Fruit fly (Drosophila melanogaster) whole organism, embryonic: Measurements from ENCODE around the gene Dad1.
A peak's percentile ranks its signal among the peaks of the same experiment; 100 is the strongest.

ENCODE experiments used
- Atf3 ChIP-seq: fragments of 200-800 bp; sonication (Bioruptor generic); optimal IDR thresholded peaks from 3 replicates; lab custom pipeline; 2016; ENCODE audit warnings: missing biosample characterization, missing genetic modification characterization
- Bteb2 ChIP-seq: fragments of 200-800 bp; sonication (Bioruptor generic); optimal IDR thresholded peaks from 2 replicates; lab custom pipeline; 2016; ENCODE audit warnings: missing biosample characterization, missing genetic modification characterization
- CG10959 ChIP-seq: fragments of 200-800 bp; sonication (Bioruptor generic); IDR thresholded peaks from 2 replicates; pipeline ENCODE4 v1.3.6; 2022; ENCODE audit warnings: missing biosample characterization, missing genetic modification characterization
- CG11456 ChIP-seq: fragments of 200-800 bp; sonication (Bioruptor generic); IDR thresholded peaks from 3 replicates; pipeline ENCODE4 v1.3.6; 2022; ENCODE audit warnings: missing biosample characterization, missing genetic modification characterization
- CG11560 ChIP-seq: fragments of 200-800 bp; sonication (Bioruptor generic); IDR thresholded peaks from 3 replicates; pipeline ENCODE4 v1.3.6; 2022; ENCODE audit warnings: missing biosample characterization, missing genetic modification characterization
- CG14710 ChIP-seq: fragments of 200-800 bp; sonication (Bioruptor generic); optimal IDR thresholded peaks from 3 replicates; lab custom pipeline; 2019; ENCODE audit warnings: missing biosample characterization, mild to moderate bottlenecking, missing genetic modification characterization, moderate library complexity
- CG15269 ChIP-seq: fragments of 200-800 bp; sonication (Bioruptor generic); optimal IDR thresholded peaks from 2 replicates; lab custom pipeline; 2018; ENCODE audit warnings: missing biosample characterization, mild to moderate bottlenecking, missing genetic modification characterization, moderate library complexity
- CG1603 ChIP-seq: fragments of 200-800 bp; sonication (Bioruptor generic); optimal IDR thresholded peaks from 2 replicates; lab custom pipeline; 2019; ENCODE audit warnings: missing biosample characterization, mild to moderate bottlenecking, missing genetic modification characterization, moderate library complexity
- CG1647 ChIP-seq: fragments of 200-800 bp; sonication (Bioruptor generic); optimal IDR thresholded peaks from 3 replicates; lab custom pipeline; 2016; ENCODE audit warnings: missing biosample characterization, missing genetic modification characterization
- CG16779 ChIP-seq: fragments of 200-800 bp; sonication (Bioruptor generic); IDR thresholded peaks from 2 replicates; pipeline ENCODE4 v1.3.6; 2022; ENCODE audit warnings: missing biosample characterization, missing genetic modification characterization
- CG17359 ChIP-seq: fragments of 200-800 bp; sonication (Bioruptor generic); optimal IDR thresholded peaks from 3 replicates; lab custom pipeline; 2018; ENCODE audit warnings: missing biosample characterization, mild to moderate bottlenecking, missing genetic modification characterization, moderate library complexity
- CG18262 ChIP-seq: fragments of 200-800 bp; optimal IDR thresholded peaks from 3 replicates; lab custom pipeline; 2019; ENCODE audit warnings: missing biosample characterization, mild to moderate bottlenecking, missing genetic modification characterization, moderate library complexity
- CG18476 ChIP-seq: fragments of 200-800 bp; sonication (Bioruptor generic); optimal IDR thresholded peaks from 2 replicates; lab custom pipeline; 2016; ENCODE audit warnings: missing biosample characterization, mild to moderate bottlenecking, missing genetic modification characterization
- CG2875 ChIP-seq: fragments of 200-800 bp; sonication (Bioruptor generic); optimal IDR thresholded peaks from 2 replicates; lab custom pipeline; 2017; ENCODE audit warnings: missing biosample characterization, mild to moderate bottlenecking, missing genetic modification characterization, missing genetic modification reagents
- CG30020 ChIP-seq: fragments of 200-800 bp; optimal IDR thresholded peaks from 2 replicates; lab custom pipeline; 2019; ENCODE audit warnings: missing biosample characterization, mild to moderate bottlenecking, missing genetic modification characterization, moderate library complexity
- CG31224 ChIP-seq: fragments of 200-800 bp; sonication (Bioruptor generic); IDR thresholded peaks from 2 replicates; pipeline ENCODE4 v1.3.6; 2022; ENCODE audit warnings: missing biosample characterization, missing genetic modification characterization
- CG31441 ChIP-seq: fragments of 200-800 bp; sonication (Bioruptor generic); IDR thresholded peaks from 2 replicates; pipeline ENCODE4 v1.3.6; 2022; ENCODE audit warnings: missing biosample characterization, missing genetic modification characterization
- CG3281 ChIP-seq: fragments of 200-800 bp; sonication (Bioruptor generic); optimal IDR thresholded peaks from 3 replicates; lab custom pipeline; 2017; ENCODE audit warnings: missing biosample characterization, mild to moderate bottlenecking, missing genetic modification characterization
- CG3407 ChIP-seq: fragments of 200-800 bp; sonication (Bioruptor generic); optimal IDR thresholded peaks from 2 replicates; lab custom pipeline; 2018; ENCODE audit warnings: missing biosample characterization, mild to moderate bottlenecking, missing genetic modification characterization
- CG4854 ChIP-seq: fragments of 200-800 bp; sonication (Bioruptor generic); optimal IDR thresholded peaks from 2 replicates; lab custom pipeline; 2016; ENCODE audit warnings: missing biosample characterization, missing genetic modification characterization, inconsistent platforms
- CG6175 ChIP-seq: fragments of 200-800 bp; sonication (Bioruptor generic); IDR thresholded peaks from 3 replicates; pipeline ENCODE4 v1.3.6; 2022; ENCODE audit warnings: missing biosample characterization, missing genetic modification characterization
- CG6272 ChIP-seq: fragments of 200-800 bp; sonication (Bioruptor generic); IDR thresholded peaks from 2 replicates; pipeline ENCODE4 v1.3.6; 2022; ENCODE audit warnings: missing biosample characterization, missing genetic modification characterization
- CG6813 ChIP-seq: fragments of 200-800 bp; sonication (Bioruptor generic); optimal IDR thresholded peaks from 2 replicates; lab custom pipeline; 2017; ENCODE audit warnings: missing biosample characterization, missing genetic modification characterization, mild to moderate bottlenecking, moderate library complexity, missing genetic modification reagents
- CG7928 ChIP-seq: fragments of 200-800 bp; sonication (Bioruptor generic); optimal IDR thresholded peaks from 2 replicates; lab custom pipeline; 2017; ENCODE audit warnings: missing biosample characterization, mild to moderate bottlenecking, missing genetic modification characterization
- CG9797 ChIP-seq: fragments of 200-800 bp; sonication (Bioruptor generic); optimal IDR thresholded peaks from 3 replicates; lab custom pipeline; 2018; ENCODE audit warnings: missing biosample characterization, mild to moderate bottlenecking, missing genetic modification characterization
- Camta ChIP-seq: fragments of 200-800 bp; sonication (Bioruptor generic); optimal IDR thresholded peaks from 2 replicates; lab custom pipeline; 2016; ENCODE audit warnings: missing biosample characterization, missing genetic modification characterization
- Dfd ChIP-seq, 2 experiments: fragments of >200 bp; optimal IDR thresholded peaks; 2 replicates each; lab custom pipeline; 2017; ENCODE audit warnings: missing biosample characterization in 2 of 2, missing genetic modification characterization in 2 of 2
- ERR ChIP-seq: fragments of 200-800 bp; sonication (Bioruptor generic); optimal IDR thresholded peaks from 2 replicates; lab custom pipeline; 2016; ENCODE audit warnings: missing biosample characterization, missing genetic modification characterization
- HLH4C ChIP-seq: fragments of 200-800 bp; sonication (Bioruptor generic); IDR thresholded peaks from 3 replicates; pipeline ENCODE4 v1.3.6; 2022; ENCODE audit warnings: missing biosample characterization, missing genetic modification characterization; ENCODE audit not compliant: partially characterized antibody
- Hey ChIP-seq: fragments of 200-800 bp; sonication (Bioruptor generic); optimal IDR thresholded peaks from 3 replicates; lab custom pipeline; 2018; ENCODE audit warnings: missing biosample characterization, mild to moderate bottlenecking, missing genetic modification characterization
- Lhr ChIP-seq: fragments of 200-800 bp; sonication (Bioruptor generic); optimal IDR thresholded peaks from 3 replicates; lab custom pipeline; 2017; ENCODE audit warnings: mild to moderate bottlenecking, missing biosample characterization, missing genetic modification reagents, missing genetic modification characterization
- Meics ChIP-seq: fragments of 200-800 bp; sonication (Bioruptor generic); optimal IDR thresholded peaks from 2 replicates; lab custom pipeline; 2017; ENCODE audit warnings: missing biosample characterization, mild to moderate bottlenecking, missing genetic modification characterization
- Sry-β ChIP-seq: fragments of 200-800 bp; sonication (Bioruptor generic); optimal IDR thresholded peaks from 2 replicates; lab custom pipeline; 2018; ENCODE audit warnings: missing biosample characterization, mild to moderate bottlenecking, missing genetic modification characterization, moderate library complexity
- TFAM ChIP-seq: fragments of 200-800 bp; sonication (Bioruptor generic); optimal IDR thresholded peaks from 2 replicates; lab custom pipeline; 2017; ENCODE audit warnings: missing biosample characterization, missing genetic modification characterization, inconsistent platforms
- Xbp1 ChIP-seq: fragments of 200-800 bp; sonication (Bioruptor generic); optimal IDR thresholded peaks from 3 replicates; lab custom pipeline; 2016; ENCODE audit warnings: missing biosample characterization, mild to moderate bottlenecking, missing genetic modification characterization
- ab ChIP-seq: fragments of 200-800 bp; sonication (Bioruptor generic); optimal IDR thresholded peaks from 2 replicates; lab custom pipeline; 2016; ENCODE audit warnings: missing biosample characterization, missing genetic modification characterization
- ash1 ChIP-seq: fragments of 200-800 bp; sonication (Bioruptor generic); optimal IDR thresholded peaks from 2 replicates; lab custom pipeline; 2018; ENCODE audit warnings: missing biosample characterization, mild to moderate bottlenecking, missing genetic modification characterization
- bowl ChIP-seq: fragments of 200-800 bp; sonication (Bioruptor generic); IDR thresholded peaks from 2 replicates; pipeline ENCODE4 v1.3.6; 2022; ENCODE audit warnings: missing biosample characterization, missing genetic modification characterization
- bsh ChIP-seq, 2 experiments: fragments of 200-800 bp; sonication (Bioruptor generic); optimal IDR thresholded peaks; 2 replicates each; lab custom pipeline; 2017 to 2018; ENCODE audit warnings: mild to moderate bottlenecking in 2 of 2, missing biosample characterization in 2 of 2, missing genetic modification characterization in 2 of 2, moderate library complexity in 1 of 2
- cg ChIP-seq: fragments of 200-800 bp; sonication (Bioruptor generic); optimal IDR thresholded peaks from 3 replicates; lab custom pipeline; 2019; ENCODE audit warnings: missing biosample characterization, mild to moderate bottlenecking, missing genetic modification characterization, moderate library complexity
- dati ChIP-seq: fragments of 200-800 bp; sonication (Bioruptor generic); IDR thresholded peaks from 2 replicates; pipeline ENCODE4 v1.3.6; 2022; ENCODE audit warnings: missing biosample characterization, missing genetic modification characterization
- emc ChIP-seq: fragments of 200-800 bp; sonication (Bioruptor generic); optimal IDR thresholded peaks from 2 replicates; lab custom pipeline; 2016; ENCODE audit warnings: missing biosample characterization, missing genetic modification characterization
- en ChIP-seq: fragments of 200-800 bp; sonication (Bioruptor generic); optimal IDR thresholded peaks from 2 replicates; lab custom pipeline; 2016; ENCODE audit warnings: missing biosample characterization, missing genetic modification characterization
- h ChIP-seq: fragments of >200 bp; optimal IDR thresholded peaks from 2 replicates; lab custom pipeline; 2017
- hb ChIP-seq: fragments of 200-800 bp; sonication (Bioruptor generic); IDR thresholded peaks from 3 replicates; pipeline ENCODE4 v1.3.6; 2022; ENCODE audit warnings: missing biosample characterization, missing genetic modification characterization; ENCODE audit not compliant: partially characterized antibody
- kni ChIP-seq: fragments of 200-800 bp; sonication (Bioruptor generic); optimal IDR thresholded peaks from 3 replicates; lab custom pipeline; 2017; ENCODE audit warnings: mild to moderate bottlenecking, missing biosample characterization, missing genetic modification reagents, missing genetic modification characterization
- nerfin-1 ChIP-seq: fragments of 200-800 bp; sonication (Bioruptor generic); optimal IDR thresholded peaks from 3 replicates; lab custom pipeline; 2019; ENCODE audit warnings: missing biosample characterization, mild to moderate bottlenecking, missing genetic modification characterization, moderate library complexity
- pb ChIP-seq: fragments of 200-800 bp; sonication (Bioruptor generic); optimal IDR thresholded peaks from 3 replicates; lab custom pipeline; 2016; ENCODE audit warnings: missing biosample characterization, missing genetic modification characterization
- pros ChIP-seq: fragments of 200-800 bp; sonication (Bioruptor generic); optimal IDR thresholded peaks from 3 replicates; lab custom pipeline; 2019; ENCODE audit warnings: missing biosample characterization, mild to moderate bottlenecking, missing genetic modification characterization, moderate library complexity
- shn ChIP-seq: fragments of 200-800 bp; sonication (Bioruptor generic); optimal IDR thresholded peaks from 3 replicates; lab custom pipeline; 2016; ENCODE audit warnings: missing biosample characterization, missing genetic modification characterization
- ttk ChIP-seq: fragments of 200-800 bp; sonication (Bioruptor generic); IDR thresholded peaks from 2 replicates; pipeline ENCODE4 v2.1.2; 2022; ENCODE audit warnings: missing biosample characterization, missing genetic modification characterization

Dad1 gene

DNA sequence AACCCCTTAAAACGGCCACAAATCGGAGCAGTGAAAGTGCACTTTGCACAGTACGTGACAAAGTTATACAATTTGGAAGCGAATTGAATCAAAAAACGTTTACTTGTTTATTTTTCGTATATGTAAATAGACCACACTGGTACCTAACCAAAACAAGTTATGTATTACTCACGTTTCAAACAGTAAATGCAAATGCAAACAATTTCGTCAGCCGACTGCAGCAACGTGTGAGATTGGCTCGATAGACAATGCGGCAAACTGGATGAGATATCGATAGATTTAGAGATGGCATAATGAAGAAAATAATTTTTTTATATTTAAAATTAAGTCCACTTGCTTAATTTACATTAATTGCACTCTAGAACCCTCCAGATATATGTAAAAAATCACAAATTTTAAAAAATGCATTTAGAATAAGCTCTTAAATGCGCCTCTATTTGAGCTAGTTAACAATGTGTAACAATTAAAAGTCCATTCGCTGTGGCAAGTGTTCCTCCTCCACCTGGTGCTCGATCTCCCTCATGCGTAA is 2.4 kb downstream of the Dad1 start, which contains the start of gene AlaRS (continued):
- peak; percentile 15 for TF ChIP-seq CG4854
- TF ChIP-seq CG31224 (GFP tag; lab: Robert Waterston, UW): no peak
- no peak for TF ChIP-seq ttk (GFP tag; lab: Robert Waterston, UW)
- no peak for TF ChIP-seq CG11560 (tag; lab: Robert Waterston, UW)
- TF ChIP-seq Camta (GFP tag; lab: Kevin White, UChicago): no peak
- no peak for TF ChIP-seq CG16779
- peak; percentile 53 for TF ChIP-seq CG18262 (tag; lab: Kevin White, UChicago)
- peak; percentile 8 to 35 for TF ChIP-seq bsh (GFP tag; optimal IDR thresholded peaks at IDR 0.05; lab: Kevin White, UChicago)
- peak; percentile 66 for TF ChIP-seq HLH4C
- no peak for TF ChIP-seq TFAM
- TF ChIP-seq hb (GFP tag; lab: Robert Waterston, UW): peak; percentile 45; the same call in 1 of the 3 replicates
- peak; percentile 54 for TF ChIP-seq CG30020 (tag; lab: Kevin White, UChicago)
- no peak for TF ChIP-seq shn (GFP tag; lab: Kevin White, UChicago)
- no peak for TF ChIP-seq CG7928 (GFP tag; lab: Kevin White, UChicago)
- TF ChIP-seq CG2875 (GFP tag; lab: Kevin White, UChicago): peak; percentile 2
- TF ChIP-seq Atf3: no peak
- no peak for TF ChIP-seq ERR
- no peak for TF ChIP-seq h (lab: Kevin White, UChicago)
- no peak for TF ChIP-seq en (GFP tag; lab: Kevin White, UChicago)
- TF ChIP-seq CG3281: peak; percentile 49
- TF ChIP-seq bowl (GFP tag; lab: Robert Waterston, UW): no peak
- TF ChIP-seq Xbp1: peak; percentile 18
- peak; percentile 3 for TF ChIP-seq CG6813
- TF ChIP-seq Hey (tag; lab: Kevin White, UChicago): no peak
- TF ChIP-seq ash1 (GFP tag; lab: Kevin White, UChicago): no peak
- TF ChIP-seq dati (GFP tag; lab: Robert Waterston, UW): no peak
- no peak for TF ChIP-seq pros (GFP tag; lab: Kevin White, UChicago)
- peak; percentile 58 for TF ChIP-seq kni (GFP tag; lab: Kevin White, UChicago)
- no peak for TF ChIP-seq CG10959
- peak; percentile 30 for TF ChIP-seq nerfin-1
- TF ChIP-seq emc (GFP tag; lab: Kevin White, UChicago): no peak
- no peak for TF ChIP-seq pb (GFP tag; lab: Kevin White, UChicago)
- no peak for TF ChIP-seq ab (GFP tag; lab: Kevin White, UChicago)
- no peak for TF ChIP-seq Dfd (GFP tag; optimal IDR thresholded peaks at IDR 0.05; lab: Kevin White, UChicago)
- TF ChIP-seq CG15269 (tag; lab: Kevin White, UChicago): peak; percentile 39
- no peak for TF ChIP-seq Lhr (GFP tag; lab: Kevin White, UChicago)
- peak; percentile 28 for TF ChIP-seq Meics
- no peak for TF ChIP-seq CG6272 (GFP tag; lab: Robert Waterston, UW)
- TF ChIP-seq Bteb2: no peak
- peak; percentile 12 for TF ChIP-seq CG18476 (GFP tag; lab: Kevin White, UChicago)
- peak; percentile 37 for TF ChIP-seq CG17359
- TF ChIP-seq CG3407 (GFP tag; lab: Kevin White, UChicago): peak; percentile 24
- peak; percentile 49; the same call in 1 of the 2 replicates for TF ChIP-seq CG31441 (GFP tag; lab: Robert Waterston, UW)
- TF ChIP-seq CG14710: peak; percentile 65
- TF ChIP-seq CG1603 (tag; lab: Kevin White, UChicago): peak; percentile 28
- TF ChIP-seq CG11456 (GFP tag; lab: Robert Waterston, UW): no peak
- TF ChIP-seq CG9797: no peak
- TF ChIP-seq Sry-β: no peak
- TF ChIP-seq CG1647: no peak
- TF ChIP-seq CG6175 (GFP tag; lab: Robert Waterston, UW): no peak
- no peak for TF ChIP-seq cg (GFP tag; lab: Kevin White, UChicago)
